Worm (Caenorhabditis elegans) whole organism, early embryonic: ENCODE results near the gene F10C2.7.

ENCODE experiments used
- F13C5.2 ChIP-seq: sonication (generic microtip); optimal IDR thresholded peaks from 2 replicates; lab custom pipeline; 2017; ENCODE audit warnings: mild to moderate bottlenecking, missing genetic modification characterization, inconsistent platforms, missing compliant biosample characterization
- aly-1 ChIP-seq: sonication (generic microtip); optimal IDR thresholded peaks from 2 replicates; lab custom pipeline; 2016; ENCODE audit warnings: missing genetic modification characterization, missing compliant biosample characterization
- ama-1 ChIP-seq: fragments of 150-350 bp; optimal IDR thresholded peaks from 2 replicates; lab custom pipeline; 2014
- ceh-36 ChIP-seq: sonication (generic microtip); optimal IDR thresholded peaks from 2 replicates; lab custom pipeline; 2016; ENCODE audit warnings: missing genetic modification characterization, inconsistent platforms, missing compliant biosample characterization
- hmbx-1 ChIP-seq: sonication (generic microtip); optimal IDR thresholded peaks from 2 replicates; lab custom pipeline; 2016; ENCODE audit warnings: mild to moderate bottlenecking, missing genetic modification characterization, missing compliant biosample characterization
- hmg-4 ChIP-seq: fragments of 200-800 bp; sonication (Bioruptor generic); optimal IDR thresholded peaks from 2 replicates; lab custom pipeline; 2018; ENCODE audit warnings: mild to moderate bottlenecking, missing genetic modification characterization, missing compliant biosample characterization
- sea-1 ChIP-seq: fragments of 200-800 bp; sonication (Bioruptor generic); conservative IDR thresholded peaks from 2 replicates; pipeline ENCODE4 v1.3.6; 2022; ENCODE audit warnings: missing genetic modification characterization, missing compliant biosample characterization
- tbx-11 ChIP-seq: fragments of 200-800 bp; sonication (Bioruptor generic); IDR thresholded peaks from 2 replicates; pipeline ENCODE4 v1.3.6; 2022; ENCODE audit warnings: missing genetic modification characterization, missing compliant biosample characterization
- tbx-37 ChIP-seq: fragments of 200-800 bp; sonication (Bioruptor generic); conservative IDR thresholded peaks from 2 replicates; pipeline ENCODE4 v1.3.6; 2022; ENCODE audit warnings: missing genetic modification reagents, missing genetic modification characterization, missing compliant biosample characterization

DNA sequence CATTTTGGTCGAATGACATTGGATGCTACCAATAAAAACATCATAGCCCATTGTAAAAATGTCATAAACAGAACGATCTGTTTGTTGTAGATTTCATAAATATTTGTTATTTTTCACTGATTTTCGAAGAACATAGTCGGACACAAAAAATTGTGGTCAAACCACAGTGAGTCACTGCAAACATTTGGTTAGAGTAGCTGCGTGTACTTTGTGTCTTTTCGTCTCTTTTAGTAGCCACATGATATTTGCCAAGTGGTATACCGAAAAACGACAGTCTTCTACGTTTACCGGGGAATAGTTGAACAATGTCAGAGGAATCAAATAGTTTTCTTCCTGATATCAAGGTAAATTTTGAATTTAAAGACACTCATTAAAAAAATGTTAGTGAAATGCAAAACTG is 38.1 kb downstream of the F10C2.7 start, which contains the start of gene nhr-206:
- TF ChIP-seq tbx-37 (GFP tag; lab: Robert Waterston, UW), result no peak
- no peak for TF ChIP-seq sea-1
- TF ChIP-seq hmg-4, result no peak
- no peak for TF ChIP-seq ama-1 (lab: Kevin White, UChicago)
- TF ChIP-seq F13C5.2, result no peak
- TF ChIP-seq tbx-11, result no peak
- no peak for TF ChIP-seq ceh-36 (tag; lab: Kevin White, UChicago)
- no peak for TF ChIP-seq aly-1 (tag; lab: Kevin White, UChicago)
- no peak for TF ChIP-seq hmbx-1 (tag; lab: Kevin White, UChicago)
